Worm (Caenorhabditis elegans) whole organism, late embryonic: Measurements from ENCODE around the gene T25B2.2.

ENCODE experiments used
- C38D4.7 ChIP-seq: fragments of 200-800 bp; sonication (Bioruptor generic); optimal IDR thresholded peaks from 2 replicates; lab custom pipeline; 2018; ENCODE audit warnings: mild to moderate bottlenecking, missing genetic modification characterization, moderate library complexity, missing compliant biosample characterization
- F13H6.1 ChIP-seq: sonication (generic microtip); optimal IDR thresholded peaks from 2 replicates; lab custom pipeline; 2016; ENCODE audit warnings: missing genetic modification characterization, missing compliant biosample characterization
- K02D7.2 ChIP-seq: sonication (generic microtip); optimal IDR thresholded peaks from 2 replicates; lab custom pipeline; 2017; ENCODE audit warnings: mild to moderate bottlenecking, missing genetic modification characterization, missing compliant biosample characterization
- Y22D7AL.16 ChIP-seq: sonication (generic microtip); optimal IDR thresholded peaks from 2 replicates; lab custom pipeline; 2016; ENCODE audit warnings: missing genetic modification characterization, missing compliant biosample characterization
- ahr-1 ChIP-seq: sonication (generic microtip); optimal IDR thresholded peaks from 2 replicates; lab custom pipeline; 2016; ENCODE audit warnings: missing genetic modification characterization, missing compliant biosample characterization
- ama-1 ChIP-seq: fragments of 150-350 bp; optimal IDR thresholded peaks from 2 replicates; lab custom pipeline; 2014
- ceh-19 ChIP-seq: fragments of 200-800 bp; sonication (Bioruptor generic); optimal IDR thresholded peaks from 2 replicates; lab custom pipeline; 2018; ENCODE audit warnings: mild to moderate bottlenecking, missing genetic modification characterization, missing compliant biosample characterization
- ceh-22 ChIP-seq: sonication (generic microtip); optimal IDR thresholded peaks from 2 replicates; lab custom pipeline; 2017; ENCODE audit warnings: missing biosample characterization, missing genetic modification characterization
- ceh-31 ChIP-seq: sonication (generic microtip); optimal IDR thresholded peaks from 2 replicates; lab custom pipeline; 2016; ENCODE audit warnings: missing genetic modification characterization, missing compliant biosample characterization
- ceh-48 ChIP-seq: sonication (generic microtip); optimal IDR thresholded peaks from 2 replicates; lab custom pipeline; 2016; ENCODE audit warnings: missing genetic modification characterization, inconsistent platforms, missing compliant biosample characterization
- ceh-6 ChIP-seq: fragments of 200-800 bp; sonication (Bioruptor generic); optimal IDR thresholded peaks from 2 replicates; lab custom pipeline; 2018; ENCODE audit warnings: mild to moderate bottlenecking, missing genetic modification characterization, missing compliant biosample characterization
- ceh-9 ChIP-seq: sonication (generic microtip); optimal IDR thresholded peaks from 2 replicates; lab custom pipeline; 2016; ENCODE audit warnings: mild to moderate bottlenecking, missing genetic modification characterization, inconsistent platforms, missing compliant biosample characterization
- che-1 ChIP-seq: sonication (generic microtip); optimal IDR thresholded peaks from 2 replicates; lab custom pipeline; 2016; ENCODE audit warnings: mild to moderate bottlenecking, missing genetic modification characterization, missing compliant biosample characterization
- dmd-4 ChIP-seq: sonication (generic microtip); optimal IDR thresholded peaks from 2 replicates; lab custom pipeline; 2016; ENCODE audit warnings: borderline replicate concordance, missing genetic modification characterization, missing compliant biosample characterization
- elt-2 ChIP-seq: sonication (generic microtip); optimal IDR thresholded peaks from 2 replicates; lab custom pipeline; 2016; ENCODE audit warnings: missing genetic modification reagents, missing genetic modification characterization, missing compliant biosample characterization
- elt-4 ChIP-seq: sonication (generic microtip); optimal IDR thresholded peaks from 2 replicates; lab custom pipeline; 2016; ENCODE audit warnings: missing genetic modification characterization, missing compliant biosample characterization
- fkh-10 ChIP-seq: fragments of 150-350 bp; optimal IDR thresholded peaks from 2 replicates; lab custom pipeline; 2014; ENCODE audit warnings: missing biosample characterization, missing genetic modification reagents, missing genetic modification characterization
- gmeb-2 ChIP-seq: sonication (generic microtip); optimal IDR thresholded peaks from 2 replicates; lab custom pipeline; 2016; ENCODE audit warnings: missing genetic modification characterization, inconsistent platforms, missing compliant biosample characterization
- hlh-15 ChIP-seq: sonication (generic microtip); optimal IDR thresholded peaks from 2 replicates; lab custom pipeline; 2016; ENCODE audit warnings: missing genetic modification characterization, missing compliant biosample characterization
- hlh-30 ChIP-seq: sonication (generic microtip); optimal IDR thresholded peaks from 2 replicates; lab custom pipeline; 2017; ENCODE audit warnings: antibody characterized with exemption, missing genetic modification characterization, missing compliant biosample characterization; ENCODE audit not compliant: insufficient read depth
- hlh-6 ChIP-seq: sonication (generic microtip); optimal IDR thresholded peaks from 2 replicates; lab custom pipeline; 2016; ENCODE audit warnings: missing genotype, missing genetic modification characterization, missing compliant biosample characterization
- lin-11 ChIP-seq: fragments of 200-800 bp; sonication (Bioruptor generic); optimal IDR thresholded peaks from 2 replicates; lab custom pipeline; 2018; ENCODE audit warnings: mild to moderate bottlenecking, missing genetic modification characterization, missing compliant biosample characterization
- madf-2 ChIP-seq: sonication (generic microtip); optimal IDR thresholded peaks from 2 replicates; lab custom pipeline; 2017; ENCODE audit warnings: missing genetic modification characterization, missing compliant biosample characterization
- mec-3 ChIP-seq: sonication (generic microtip); optimal IDR thresholded peaks from 2 replicates; lab custom pipeline; 2016; ENCODE audit warnings: borderline replicate concordance, missing genetic modification characterization, missing compliant biosample characterization
- nfya-1 ChIP-seq: sonication (generic microtip); optimal IDR thresholded peaks from 2 replicates; lab custom pipeline; 2017; ENCODE audit warnings: missing genetic modification characterization, mild to moderate bottlenecking, missing compliant biosample characterization, antibody characterized with exemption, moderate library complexity
- nhr-232 ChIP-seq: sonication (generic microtip); optimal IDR thresholded peaks from 2 replicates; lab custom pipeline; 2016; ENCODE audit warnings: missing genetic modification characterization, missing compliant biosample characterization
- npax-4 ChIP-seq: sonication (generic microtip); optimal IDR thresholded peaks from 2 replicates; lab custom pipeline; 2016; ENCODE audit warnings: missing genetic modification characterization, missing compliant biosample characterization
- odd-2 ChIP-seq: sonication (generic microtip); optimal IDR thresholded peaks from 2 replicates; lab custom pipeline; 2017; ENCODE audit warnings: antibody characterized with exemption, mild to moderate bottlenecking, missing genetic modification characterization, missing compliant biosample characterization
- pag-3 ChIP-seq: sonication (generic microtip); optimal IDR thresholded peaks from 2 replicates; lab custom pipeline; 2016; ENCODE audit warnings: missing compliant biosample characterization, missing genetic modification characterization, borderline replicate concordance
- pha-2 ChIP-seq: sonication (generic microtip); optimal IDR thresholded peaks from 2 replicates; lab custom pipeline; 2017; ENCODE audit warnings: mild to moderate bottlenecking, missing genetic modification characterization, missing compliant biosample characterization
- pqm-1 ChIP-seq: sonication (generic microtip); optimal IDR thresholded peaks from 2 replicates; lab custom pipeline; 2016; ENCODE audit warnings: missing genetic modification characterization, missing compliant biosample characterization
- pros-1 ChIP-seq: fragments of 150-350 bp; optimal IDR thresholded peaks from 2 replicates; lab custom pipeline; 2014; ENCODE audit warnings: missing biosample characterization, missing genetic modification reagents, missing genetic modification characterization
- ref-2 ChIP-seq: sonication (generic microtip); optimal IDR thresholded peaks from 2 replicates; lab custom pipeline; 2016; ENCODE audit warnings: missing genetic modification characterization, missing compliant biosample characterization
- sdc-2 ChIP-seq: sonication (generic microtip); optimal IDR thresholded peaks from 2 replicates; lab custom pipeline; 2016; ENCODE audit warnings: missing genotype, missing genetic modification characterization, missing compliant biosample characterization
- sox-2 ChIP-seq: fragments of 200-800 bp; sonication (Bioruptor generic); IDR thresholded peaks from 2 replicates; pipeline ENCODE4 v1.3.6; 2022; ENCODE audit warnings: missing genetic modification reagents, missing genetic modification characterization, missing compliant biosample characterization
- sox-4 ChIP-seq: sonication (generic microtip); optimal IDR thresholded peaks from 2 replicates; lab custom pipeline; 2017; ENCODE audit warnings: mild to moderate bottlenecking, missing genetic modification characterization, inconsistent platforms, missing compliant biosample characterization
- syd-9 ChIP-seq: sonication (generic microtip); optimal IDR thresholded peaks from 2 replicates; lab custom pipeline; 2016; ENCODE audit warnings: mild to moderate bottlenecking, missing genetic modification characterization, moderate library complexity, missing compliant biosample characterization
- tbx-2 ChIP-seq: sonication (generic microtip); optimal IDR thresholded peaks from 2 replicates; lab custom pipeline; 2016; ENCODE audit warnings: missing genetic modification characterization, missing compliant biosample characterization
- ttx-3 ChIP-seq: sonication (generic microtip); optimal IDR thresholded peaks from 2 replicates; lab custom pipeline; 2016; ENCODE audit warnings: missing genetic modification reagents, missing genetic modification characterization, missing compliant biosample characterization
- unc-3 ChIP-seq, 2 experiments: fragments of 200-800 bp in 1 of 2; sonication (Bioruptor generic) in 1 of 2; sonication (generic microtip) in 1 of 2; conservative IDR thresholded peaks in 1 of 2; optimal IDR thresholded peaks in 1 of 2; 2 replicates each; pipeline versions ENCODE4 v1.3.6 to Lab custom; 2016 to 2022; ENCODE audit warnings: missing compliant biosample characterization in 2 of 2, missing genetic modification characterization in 2 of 2, missing genetic modification reagents in 1 of 2
- unc-42 ChIP-seq: sonication (generic microtip); optimal IDR thresholded peaks from 2 replicates; lab custom pipeline; 2016; ENCODE audit warnings: missing genotype, missing genetic modification characterization, missing compliant biosample characterization
- zip-5 ChIP-seq: sonication (generic microtip); optimal IDR thresholded peaks from 2 replicates; lab custom pipeline; 2016; ENCODE audit warnings: missing genetic modification characterization, missing compliant biosample characterization

The T25B2.2 gene

DNA sequence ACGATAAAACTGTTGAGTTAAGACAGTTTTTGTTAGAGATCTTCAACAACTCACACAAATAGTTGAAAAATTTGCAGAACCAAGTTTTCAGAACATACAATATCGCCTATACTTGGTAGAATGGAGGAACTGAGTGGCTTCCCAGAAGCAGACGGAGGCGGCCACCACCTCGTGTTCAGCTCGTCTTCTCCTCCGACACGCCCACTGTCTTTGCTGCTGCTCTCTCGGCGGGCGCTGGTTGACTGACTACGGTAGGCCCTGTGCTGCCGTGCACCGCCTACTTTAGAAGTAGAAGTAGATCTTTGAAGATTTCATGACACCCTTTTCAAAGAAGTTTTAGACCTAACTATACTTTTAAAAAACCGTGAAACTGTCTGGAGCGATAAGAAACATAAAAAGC, 7.4 kb upstream of the T25B2.2 start:
- TF ChIP-seq ama-1, result no peak
- TF ChIP-seq zip-5, result no peak
- TF ChIP-seq ceh-9 (tag; lab: Kevin White, UChicago), result no peak
- no peak for TF ChIP-seq hlh-6 (tag; lab: Kevin White, UChicago)
- no peak for TF ChIP-seq npax-4 (tag; lab: Kevin White, UChicago)
- TF ChIP-seq sox-4, result no peak
- TF ChIP-seq sdc-2 (tag; lab: Kevin White, UChicago), result no peak
- no peak for TF ChIP-seq ref-2
- TF ChIP-seq gmeb-2 (tag; lab: Kevin White, UChicago), result no peak
- no peak for TF ChIP-seq pqm-1 (tag; lab: Kevin White, UChicago)
- TF ChIP-seq odd-2 (tag; lab: Kevin White, UChicago), result no peak
- TF ChIP-seq nhr-232 (tag; lab: Kevin White, UChicago), result no peak
- TF ChIP-seq pha-2 (tag; lab: Kevin White, UChicago), result no peak
- no peak for TF ChIP-seq ceh-19
- no peak for TF ChIP-seq ceh-48
- TF ChIP-seq unc-3 (GFP tag; conservative IDR thresholded peaks at IDR 0.05; lab: Robert Waterston, UW), result no peak
- TF ChIP-seq unc-3 (tag; optimal IDR thresholded peaks at IDR 0.05; lab: Kevin White, UChicago), result no peak

DNA sequence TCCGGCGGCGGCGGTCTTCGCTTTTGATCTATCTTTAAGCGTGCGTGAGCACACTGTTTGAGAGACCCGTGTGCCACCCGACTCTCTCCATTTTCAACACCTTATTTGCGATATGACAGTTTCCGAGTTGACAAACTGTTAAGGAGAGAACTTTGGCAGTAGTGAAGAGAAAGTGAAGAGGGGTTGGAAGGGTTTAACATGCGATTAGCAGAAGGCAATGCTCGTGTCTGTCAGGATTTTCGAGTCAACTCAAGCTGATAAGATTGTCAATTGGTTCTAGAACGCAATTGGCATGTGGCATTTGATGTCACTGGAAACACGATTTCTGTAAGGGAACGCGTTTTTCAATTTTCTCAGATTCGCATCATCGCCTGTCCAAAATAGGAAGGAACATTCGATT, 2.1 kb upstream of the T25B2.2 start:
- no peak for TF ChIP-seq pros-1
- TF ChIP-seq pqm-1 (tag; lab: Kevin White, UChicago), result no peak
- TF ChIP-seq Y22D7AL.16, result no peak
- no peak for TF ChIP-seq syd-9
- no peak for TF ChIP-seq sox-2 (GFP tag; lab: Robert Waterston, UW)
- TF ChIP-seq gmeb-2 (tag; lab: Kevin White, UChicago), result no peak
- TF ChIP-seq hlh-30 (tag; lab: Kevin White, UChicago), result no peak
- no peak for TF ChIP-seq fkh-10 (GFP tag; lab: Kevin White, UChicago)
- TF ChIP-seq che-1, result no peak
- no peak for TF ChIP-seq ttx-3
- TF ChIP-seq unc-42 (tag; lab: Kevin White, UChicago), result no peak
- no peak for TF ChIP-seq mec-3 (tag; lab: Kevin White, UChicago)
- no peak for TF ChIP-seq ahr-1 (tag; lab: Kevin White, UChicago)
- TF ChIP-seq pag-3 (tag; lab: Kevin White, UChicago), result no peak
- no peak for TF ChIP-seq hlh-15 (tag; lab: Kevin White, UChicago)
- no peak for TF ChIP-seq sox-4
- no peak for TF ChIP-seq F13H6.1 (tag; lab: Kevin White, UChicago)
- TF ChIP-seq ref-2, result no peak
- TF ChIP-seq, all 69 proteins: peak for 0

DNA sequence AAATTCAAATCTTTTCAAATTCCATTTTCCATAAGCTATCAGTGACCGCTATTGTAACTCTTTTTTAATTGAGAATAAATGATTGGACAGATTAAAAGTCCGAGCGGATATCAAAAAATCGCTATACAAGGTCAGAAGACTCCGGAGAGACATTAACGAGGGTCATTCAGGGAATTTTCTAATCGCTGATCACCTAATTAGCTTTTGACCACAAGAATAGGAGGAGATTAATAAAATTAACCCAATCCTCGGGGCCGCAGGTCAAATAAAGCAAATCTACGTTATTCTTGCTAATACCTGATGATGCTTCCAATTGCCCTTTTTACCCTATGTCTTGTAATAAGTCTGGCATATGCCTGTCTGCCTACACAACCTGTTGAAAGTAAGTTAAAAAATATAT, 4.2 kb downstream of the T25B2.2 start, which contains the start of gene T25B2.1:
Gene T25B2.1, plus strand, starts transcription at position 301 of the 400 bp plus-strand sequence.
- TF ChIP-seq pag-3 (tag; lab: Kevin White, UChicago) (no peak), ceh-22 (tag; lab: Kevin White, UChicago) (no peak), K02D7.2 (tag; lab: Kevin White, UChicago) (no peak), unc-3 (GFP tag; conservative IDR thresholded peaks at IDR 0.05; lab: Robert Waterston, UW) (no peak), unc-3 (tag; optimal IDR thresholded peaks at IDR 0.05; lab: Kevin White, UChicago) (no peak), lin-11 (no peak), dmd-4 (tag; lab: Kevin White, UChicago) (no peak), ttx-3 (no peak), ama-1 (no peak), sox-4 (no peak), madf-2 (no peak), ceh-31 (tag; lab: Kevin White, UChicago) (no peak)
- TF ChIP-seq, all 69 proteins: peak for 0

DNA sequence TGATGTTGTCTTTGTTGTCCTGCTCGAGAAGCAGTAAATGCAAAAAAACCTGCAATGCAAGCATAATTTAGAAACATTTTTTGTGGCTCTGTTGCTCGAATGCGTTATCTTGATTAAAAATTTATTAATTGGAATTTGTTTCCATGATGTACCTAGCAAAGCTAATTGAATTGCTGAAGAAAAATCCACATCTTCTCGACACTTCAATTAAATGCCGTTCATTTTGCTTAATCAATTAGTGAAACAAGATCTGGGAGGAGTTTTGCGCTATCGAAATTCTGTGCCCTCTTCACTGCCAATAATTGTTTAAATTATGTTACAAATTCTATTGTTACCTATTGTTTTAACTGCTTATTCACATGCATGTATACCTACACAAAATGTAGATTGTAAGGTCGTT, 6.4 kb downstream of the T25B2.2 start, which contains the start of gene T25B2.3:
Gene T25B2.3, plus strand, starts transcription at position 301 of the 400 bp plus-strand sequence.
- TF ChIP-seq elt-4 (no peak), C38D4.7 (GFP tag; lab: Kevin White, UChicago) (no peak), ceh-9 (tag; lab: Kevin White, UChicago) (no peak), tbx-2 (no peak), K02D7.2 (tag; lab: Kevin White, UChicago) (no peak), ref-2 (no peak), nfya-1 (tag; lab: Kevin White, UChicago) (no peak), pros-1 (no peak), zip-5 (no peak), pqm-1 (tag; lab: Kevin White, UChicago) (no peak), ceh-6 (GFP tag; lab: Kevin White, UChicago) (no peak), elt-2 (tag; lab: Kevin White, UChicago) (no peak), ceh-19 (no peak), ceh-48 (no peak), ttx-3 (no peak)
